Fruit fly (Drosophila melanogaster) whole organism, prepupa: ENCODE results near the gene CG33764.
A peak's percentile ranks its signal among the peaks of the same experiment; 100 is the strongest.

Experiments used
- CG7368 ChIP-seq: fragments of 200-800 bp; sonication (Bioruptor generic); optimal IDR thresholded peaks from 3 replicates; lab custom pipeline; 2016; ENCODE audit warnings: missing biosample characterization, missing genetic modification characterization
- Gug ChIP-seq: fragments of 200-800 bp; sonication (Bioruptor generic); IDR thresholded peaks from 2 replicates; pipeline ENCODE4 v1.3.6; 2022; ENCODE audit warnings: missing biosample characterization, missing genetic modification characterization
- esn ChIP-seq: fragments of 200-800 bp; sonication (Bioruptor generic); optimal IDR thresholded peaks from 2 replicates; lab custom pipeline; 2016; ENCODE audit warnings: missing biosample characterization, mild to moderate bottlenecking, missing genetic modification characterization, moderate library complexity
- pdm3 ChIP-seq: fragments of 200-800 bp; sonication (Bioruptor generic); optimal IDR thresholded peaks from 3 replicates; lab custom pipeline; 2016; ENCODE audit warnings: missing biosample characterization, missing genetic modification characterization

DNA sequence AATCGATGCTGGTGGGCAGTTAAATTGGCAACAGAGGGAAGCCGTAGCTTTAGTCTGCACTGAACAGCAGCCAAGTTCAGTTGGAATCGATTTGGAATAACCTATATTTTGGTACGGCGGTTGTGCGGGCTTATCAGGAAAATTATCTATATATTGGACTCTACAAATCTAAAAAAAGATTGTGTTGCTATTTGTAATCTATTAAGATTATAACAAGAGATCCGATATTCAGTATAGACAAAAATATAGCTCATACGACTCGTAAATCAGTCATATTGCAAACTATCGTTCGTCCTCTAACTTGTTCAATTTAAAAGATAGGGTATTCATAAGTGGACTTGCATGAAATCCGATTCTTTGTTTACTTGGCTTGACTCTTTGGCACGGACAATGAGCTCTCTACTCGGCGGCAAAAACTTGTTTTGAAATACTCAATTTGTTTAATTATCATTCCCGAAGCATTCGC, 21.3 kb upstream of the CG33764 start, which contains the start of gene Hexo1:
- TF ChIP-seq esn (GFP tag; lab: Kevin White, UChicago) (peak; percentile 77), Gug (no peak; the same call in 1 of the 2 replicates), pdm3 (GFP tag; lab: Kevin White, UChicago) (no peak), CG7368 (GFP tag; lab: Kevin White, UChicago) (no peak)
